Fruit fly (Drosophila melanogaster): Measurements from ENCODE around the gene Nup107.

Gene Nup107

dm6 chr2L:10732343-10732808 is 3.5 kb downstream of the Nup107 start, which contains the start of the genes EMC3 and Dpy-30L1 (continued):
- TF ChIP-seq Ets96B (tag; optimal IDR thresholded peaks at IDR 0.05): peak; percentile 46
- no peak for TF ChIP-seq dsx (GFP tag; optimal IDR thresholded peaks at IDR 0.05; ENCODE audit: poor library complexity, severe bottlenecking)
- peak; percentile 35 for TF ChIP-seq Smox (GFP tag; optimal IDR thresholded peaks at IDR 0.05)
- no peak for TF ChIP-seq net (GFP tag; optimal IDR thresholded peaks at IDR 0.05)
- peak; percentile 58 for TF ChIP-seq CG3032 (tag; optimal IDR thresholded peaks at IDR 0.05)
- TF ChIP-seq fkh (GFP tag; optimal IDR thresholded peaks at IDR 0.05): no peak
- TF ChIP-seq CG6163 (GFP tag; IDR thresholded peaks at IDR 0.05): peak; percentile 17; the same call in 1 of the 3 replicates
- TF ChIP-seq CG15336 (GFP tag; IDR thresholded peaks at IDR 0.05): peak; percentile 31; the same call in 1 of the 2 replicates
- TF ChIP-seq vri (GFP tag; optimal IDR thresholded peaks at IDR 0.05): no peak
- no peak for TF ChIP-seq CG6276 (GFP tag; optimal IDR thresholded peaks at IDR 0.05)
- TF ChIP-seq Eip93F (GFP tag; optimal IDR thresholded peaks at IDR 0.05): no peak
- TF ChIP-seq Ets21C (GFP tag; optimal IDR thresholded peaks at IDR 0.05): peak; percentile 46
- no peak for TF ChIP-seq eg (GFP tag; IDR thresholded peaks at IDR 0.05)
- TF ChIP-seq CG6854 (GFP tag; optimal IDR thresholded peaks at IDR 0.05): no peak
- no peak for TF ChIP-seq acj6 (GFP tag; optimal IDR thresholded peaks at IDR 0.05)
- no peak for TF ChIP-seq Lpt (GFP tag; optimal IDR thresholded peaks at IDR 0.05)
- no peak for TF ChIP-seq Hr38 (GFP tag; optimal IDR thresholded peaks at IDR 0.05)
- TF ChIP-seq CG11762 (GFP tag; optimal IDR thresholded peaks at IDR 0.05; ENCODE audit: insufficient read depth): peak; percentile 19

DNA sequence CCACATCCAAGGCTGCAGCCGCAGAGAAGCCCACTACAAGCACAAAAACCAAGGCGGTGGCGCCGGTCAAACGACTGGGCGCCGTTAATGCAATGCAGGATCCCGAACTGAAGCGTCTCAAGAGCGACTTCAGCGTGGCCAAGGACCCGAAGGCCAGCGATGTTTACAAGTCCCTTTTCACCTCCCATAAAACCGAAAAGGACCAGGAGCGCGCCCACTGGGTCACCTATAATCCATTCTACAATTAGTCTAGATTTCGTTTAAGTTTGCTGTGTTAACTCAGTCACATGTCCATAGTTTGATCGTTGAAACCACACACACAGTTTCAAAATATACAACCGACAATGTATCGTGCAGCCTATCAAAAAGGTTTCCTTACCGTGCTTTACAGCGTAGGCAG is 5.9 kb downstream of the Nup107 start, which contains the start of gene CG17118:
TSS of gene CG17118 (plus strand) at position 301 of the 400 bp plus-strand sequence.
- TF ChIP-seq lz (GFP tag; optimal IDR thresholded peaks at IDR 0.05) (no peak), Sox15 (GFP tag; optimal IDR thresholded peaks at IDR 0.05) (no peak), fkh (GFP tag; optimal IDR thresholded peaks at IDR 0.05) (no peak), esn (GFP tag; optimal IDR thresholded peaks at IDR 0.05) (no peak), Eip75B (GFP tag; optimal IDR thresholded peaks at IDR 0.05) (no peak), CG15336 (GFP tag; IDR thresholded peaks at IDR 0.05) (no peak), svp (GFP tag) (no peak), CG3032 (tag; optimal IDR thresholded peaks at IDR 0.05) (no peak), Hr4 (GFP tag; optimal IDR thresholded peaks at IDR 0.05) (no peak), CG9139 (GFP tag; optimal IDR thresholded peaks at IDR 0.05) (no peak), cyc (GFP tag; optimal IDR thresholded peaks at IDR 0.05) (no peak), Eip78C (GFP tag) (no peak), pdm3 (GFP tag; optimal IDR thresholded peaks at IDR 0.05) (no peak), Eip93F (GFP tag; optimal IDR thresholded peaks at IDR 0.05) (no peak)

DNA sequence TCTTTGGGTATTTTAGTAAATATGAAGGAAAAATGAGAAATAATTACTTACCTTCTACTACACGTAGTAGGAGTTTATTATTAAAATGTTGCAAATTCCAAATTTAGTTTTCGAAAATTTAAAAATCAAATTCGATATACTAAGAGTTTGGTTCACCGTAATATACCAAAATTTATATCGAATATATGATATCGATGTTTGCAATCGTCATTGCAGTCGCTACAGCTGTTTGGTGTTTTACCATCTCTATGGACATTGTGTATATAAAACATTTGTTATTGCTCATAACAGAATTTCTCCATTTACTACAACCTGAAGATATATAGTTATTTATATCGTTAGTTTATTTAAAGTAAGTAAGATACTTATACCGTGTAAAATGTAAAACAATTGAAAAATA is 7.1 kb downstream of the Nup107 start, which contains the start of gene CG6443:
TSS of gene CG6443 (plus strand) at position 228 of the 400 bp plus-strand sequence.
- TF ChIP-seq dac (GFP tag; optimal IDR thresholded peaks at IDR 0.05) (no peak), pdm3 (GFP tag; optimal IDR thresholded peaks at IDR 0.05) (no peak), achi (GFP tag; optimal IDR thresholded peaks at IDR 0.05) (no peak), CG6792 (GFP tag; optimal IDR thresholded peaks at IDR 0.05) (no peak), Ets96B (tag; optimal IDR thresholded peaks at IDR 0.05) (no peak), esn (GFP tag; optimal IDR thresholded peaks at IDR 0.05) (no peak), CG11902 (GFP tag; optimal IDR thresholded peaks at IDR 0.05) (no peak), net (GFP tag; optimal IDR thresholded peaks at IDR 0.05) (no peak), Hr4 (GFP tag; optimal IDR thresholded peaks at IDR 0.05) (no peak), Sox15 (GFP tag; optimal IDR thresholded peaks at IDR 0.05) (no peak), fd59A (GFP tag; optimal IDR thresholded peaks at IDR 0.05) (no peak), cyc (GFP tag; optimal IDR thresholded peaks at IDR 0.05) (no peak)

DNA sequence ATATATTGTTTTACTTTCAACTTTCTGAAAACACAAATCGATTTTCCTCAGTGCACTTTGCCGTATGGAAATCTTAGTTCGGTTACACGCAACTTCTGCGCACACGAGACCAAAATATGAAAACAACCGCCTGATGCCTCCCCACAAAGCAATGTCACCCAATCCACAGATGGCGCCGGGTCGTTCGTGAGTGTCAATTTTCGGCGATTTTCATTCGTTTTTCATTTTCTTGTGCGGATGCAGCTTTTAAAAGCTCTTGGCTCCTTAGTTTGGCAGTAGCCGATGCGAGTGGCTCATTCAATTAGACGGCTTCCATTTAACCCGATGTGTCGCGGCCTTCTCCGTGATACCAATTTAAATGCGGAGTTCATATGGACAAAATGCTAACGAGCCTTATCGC is 12.0 kb downstream of the Nup107 start, which contains the start of gene CG6431:
TSS of gene CG6431 (plus strand) at position 301 of the 400 bp plus-strand sequence.
- no peak for TF ChIP-seq CG1621 (tag; optimal IDR thresholded peaks at IDR 0.05)
- no peak for TF ChIP-seq pdm3 (GFP tag; optimal IDR thresholded peaks at IDR 0.05)
- TF ChIP-seq achi (GFP tag; optimal IDR thresholded peaks at IDR 0.05): no peak
- TF ChIP-seq CG11902 (GFP tag; optimal IDR thresholded peaks at IDR 0.05): no peak
- no peak for TF ChIP-seq Sox15 (GFP tag; optimal IDR thresholded peaks at IDR 0.05)
- TF ChIP-seq CG10631 (GFP tag; optimal IDR thresholded peaks at IDR 0.05): no peak
- TF ChIP-seq OdsH (GFP tag; optimal IDR thresholded peaks at IDR 0.05): no peak
- no peak for TF ChIP-seq CG9139 (GFP tag; optimal IDR thresholded peaks at IDR 0.05)
- no peak for TF ChIP-seq fkh (GFP tag; optimal IDR thresholded peaks at IDR 0.05)
- TF ChIP-seq Ets96B (tag; optimal IDR thresholded peaks at IDR 0.05): no peak
- no peak for TF ChIP-seq CG11294 (GFP tag; IDR thresholded peaks at IDR 0.05)
- TF ChIP-seq vri (GFP tag; optimal IDR thresholded peaks at IDR 0.05): no peak
- TF ChIP-seq Hr4 (GFP tag; optimal IDR thresholded peaks at IDR 0.05): no peak
- no peak for TF ChIP-seq Sox102F (GFP tag; optimal IDR thresholded peaks at IDR 0.05)
- TF ChIP-seq topi (GFP tag; optimal IDR thresholded peaks at IDR 0.05): no peak
- no peak for TF ChIP-seq Eip75B (GFP tag; optimal IDR thresholded peaks at IDR 0.05)
- no peak for TF ChIP-seq esn (GFP tag; optimal IDR thresholded peaks at IDR 0.05)
- TF ChIP-seq ss (GFP tag; optimal IDR thresholded peaks at IDR 0.05): no peak
- TF ChIP-seq CG32006 (GFP tag; optimal IDR thresholded peaks at IDR 0.05): no peak
